Fruit fly (Drosophila melanogaster) whole organism, embryonic: ENCODE data around the gene Cpr5C.

Experiments used
- Ada2b ChIP-seq: fragments of 200-800 bp; sonication (Bioruptor generic); IDR thresholded peaks from 2 replicates; pipeline ENCODE4 v1.3.6; 2022; ENCODE audit warnings: missing biosample characterization, missing genetic modification characterization
- Bdp1 ChIP-seq: fragments of 200-800 bp; sonication (Bioruptor generic); optimal IDR thresholded peaks from 3 replicates; lab custom pipeline; 2016; ENCODE audit warnings: missing biosample characterization, missing genetic modification characterization
- CG13424 ChIP-seq: fragments of 200-800 bp; sonication (Bioruptor generic); optimal IDR thresholded peaks from 2 replicates; lab custom pipeline; 2019; ENCODE audit warnings: missing biosample characterization, mild to moderate bottlenecking, missing genetic modification characterization, moderate library complexity
- CG15011 ChIP-seq: fragments of 200-800 bp; sonication (Bioruptor generic); optimal IDR thresholded peaks from 3 replicates; lab custom pipeline; 2018; ENCODE audit warnings: missing biosample characterization, mild to moderate bottlenecking, missing genetic modification characterization
- CG16863 ChIP-seq: fragments of 200-800 bp; sonication (Bioruptor generic); optimal IDR thresholded peaks from 3 replicates; lab custom pipeline; 2016; ENCODE audit warnings: missing biosample characterization, missing genetic modification characterization
- CG17612 ChIP-seq: fragments of 200-800 bp; sonication (Bioruptor generic); IDR thresholded peaks from 2 replicates; pipeline ENCODE4 v1.3.6; 2022; ENCODE audit warnings: missing biosample characterization, missing genetic modification characterization
- CG2712 ChIP-seq: fragments of 200-800 bp; optimal IDR thresholded peaks from 3 replicates; lab custom pipeline; 2019; ENCODE audit warnings: missing biosample characterization, mild to moderate bottlenecking, missing genetic modification characterization, moderate library complexity
- CG31365 ChIP-seq: fragments of 200-800 bp; sonication (Bioruptor generic); optimal IDR thresholded peaks from 2 replicates; lab custom pipeline; 2018; ENCODE audit warnings: missing biosample characterization, mild to moderate bottlenecking, missing genetic modification characterization
- CG31441 ChIP-seq: fragments of 200-800 bp; sonication (Bioruptor generic); IDR thresholded peaks from 2 replicates; pipeline ENCODE4 v1.3.6; 2022; ENCODE audit warnings: missing biosample characterization, missing genetic modification characterization
- CG3407 ChIP-seq: fragments of 200-800 bp; sonication (Bioruptor generic); optimal IDR thresholded peaks from 2 replicates; lab custom pipeline; 2018; ENCODE audit warnings: missing biosample characterization, mild to moderate bottlenecking, missing genetic modification characterization
- CG3995 ChIP-seq: fragments of 200-800 bp; sonication (Bioruptor generic); optimal IDR thresholded peaks from 3 replicates; lab custom pipeline; 2016; ENCODE audit warnings: missing biosample characterization, missing genetic modification characterization
- CG43689 ChIP-seq: fragments of 200-800 bp; sonication (Bioruptor generic); IDR thresholded peaks from 2 replicates; pipeline ENCODE4 v1.3.6; 2022; ENCODE audit warnings: missing biosample characterization, missing genetic modification characterization
- CG4854 ChIP-seq: fragments of 200-800 bp; sonication (Bioruptor generic); optimal IDR thresholded peaks from 2 replicates; lab custom pipeline; 2016; ENCODE audit warnings: missing biosample characterization, missing genetic modification characterization, inconsistent platforms
- CG7928 ChIP-seq: fragments of 200-800 bp; sonication (Bioruptor generic); optimal IDR thresholded peaks from 2 replicates; lab custom pipeline; 2017; ENCODE audit warnings: missing biosample characterization, mild to moderate bottlenecking, missing genetic modification characterization
- CG8089 ChIP-seq: fragments of 200-800 bp; sonication (Bioruptor generic); optimal IDR thresholded peaks from 3 replicates; lab custom pipeline; 2016; ENCODE audit warnings: missing biosample characterization, missing genetic modification characterization
- CG8290 ChIP-seq, 3 experiments: fragments of 200-800 bp; sonication (Bioruptor generic); optimal IDR thresholded peaks; 2 replicates each; lab custom pipeline; 2016 to 2019; ENCODE audit warnings: missing biosample characterization in 3 of 3, missing genetic modification characterization in 3 of 3, mild to moderate bottlenecking in 2 of 3, moderate library complexity in 1 of 3
- CG8388 ChIP-seq: fragments of 200-800 bp; sonication (Bioruptor generic); optimal IDR thresholded peaks from 2 replicates; lab custom pipeline; 2019; ENCODE audit warnings: missing biosample characterization, mild to moderate bottlenecking, missing genetic modification characterization, moderate library complexity
- CG9609 ChIP-seq: fragments of 200-800 bp; sonication (Bioruptor generic); optimal IDR thresholded peaks from 3 replicates; lab custom pipeline; 2016; ENCODE audit warnings: missing biosample characterization, missing genetic modification characterization
- CG9817 ChIP-seq: fragments of 200-800 bp; sonication (Bioruptor generic); optimal IDR thresholded peaks from 2 replicates; lab custom pipeline; 2018; ENCODE audit warnings: missing biosample characterization, mild to moderate bottlenecking, missing genetic modification characterization, moderate library complexity
- Dref ChIP-seq: fragments of 200-800 bp; sonication (Bioruptor generic); IDR thresholded peaks from 2 replicates; pipeline ENCODE4 v1.3.6; 2022; ENCODE audit warnings: missing biosample characterization, missing genetic modification characterization
- Fer2 ChIP-seq: fragments of 200-800 bp; sonication (Bioruptor generic); optimal IDR thresholded peaks from 2 replicates; lab custom pipeline; 2018; ENCODE audit warnings: missing biosample characterization, mild to moderate bottlenecking, missing genetic modification characterization, moderate library complexity
- Gsc ChIP-seq: fragments of 200-800 bp; sonication (Bioruptor generic); IDR thresholded peaks from 2 replicates; pipeline ENCODE4 v1.3.6; 2022; ENCODE audit warnings: missing biosample characterization, missing genetic modification characterization
- Jarid2 ChIP-seq: fragments of 200-800 bp; sonication (Bioruptor generic); optimal IDR thresholded peaks from 3 replicates; lab custom pipeline; 2017; ENCODE audit warnings: mild to moderate bottlenecking, missing biosample characterization, missing genetic modification reagents, missing genetic modification characterization
- Lpt ChIP-seq: fragments of >200 bp; optimal IDR thresholded peaks from 2 replicates; lab custom pipeline; 2018; ENCODE audit warnings: missing biosample characterization, missing genetic modification characterization
- MBD-R2 ChIP-seq: fragments of 200-800 bp; sonication (Bioruptor generic); IDR thresholded peaks from 2 replicates; pipeline ENCODE4 v1.3.6; 2022; ENCODE audit warnings: missing biosample characterization, missing genetic modification characterization
- NC2β ChIP-seq: fragments of 200-800 bp; sonication (Bioruptor generic); optimal IDR thresholded peaks from 2 replicates; lab custom pipeline; 2016; ENCODE audit warnings: missing biosample characterization, missing genetic modification characterization
- Optix ChIP-seq: fragments of 200-800 bp; sonication (Bioruptor generic); IDR thresholded peaks from 3 replicates; pipeline ENCODE4 v1.3.6; 2022; ENCODE audit warnings: missing biosample characterization, missing genetic modification characterization
- Sry-δ ChIP-seq: fragments of 200-800 bp; sonication (Bioruptor generic); optimal IDR thresholded peaks from 2 replicates; lab custom pipeline; 2016; ENCODE audit warnings: missing biosample characterization, missing genetic modification characterization
- ab ChIP-seq: fragments of 200-800 bp; sonication (Bioruptor generic); optimal IDR thresholded peaks from 2 replicates; lab custom pipeline; 2016; ENCODE audit warnings: missing biosample characterization, missing genetic modification characterization
- ac ChIP-seq: fragments of 200-800 bp; sonication (Bioruptor generic); optimal IDR thresholded peaks from 3 replicates; lab custom pipeline; 2017; ENCODE audit warnings: missing biosample characterization, mild to moderate bottlenecking, missing genetic modification characterization
- ato ChIP-seq: fragments of 200-800 bp; sonication (Bioruptor generic); IDR thresholded peaks from 2 replicates; pipeline ENCODE4 v1.3.6; 2022; ENCODE audit warnings: missing biosample characterization, missing genetic modification characterization; ENCODE audit not compliant: partially characterized antibody
- bab2 ChIP-seq: fragments of 200-800 bp; sonication (Bioruptor generic); optimal IDR thresholded peaks from 2 replicates; lab custom pipeline; 2016; ENCODE audit warnings: missing biosample characterization, missing genetic modification characterization
- br ChIP-seq: fragments of >200 bp; optimal IDR thresholded peaks from 2 replicates; lab custom pipeline; 2017
- cas ChIP-seq: fragments of 200-800 bp; sonication (Bioruptor generic); IDR thresholded peaks from 2 replicates; pipeline ENCODE4 v1.3.6; 2022; ENCODE audit warnings: missing biosample characterization, missing genetic modification characterization
- chm ChIP-seq: fragments of 200-800 bp; sonication (Bioruptor generic); IDR thresholded peaks from 2 replicates; pipeline ENCODE4 v1.3.6; 2022; ENCODE audit warnings: missing biosample characterization, missing genetic modification characterization
- ci ChIP-seq: fragments of 200-800 bp; sonication (Bioruptor generic); IDR thresholded peaks from 3 replicates; pipeline ENCODE4 v1.3.6; 2022; ENCODE audit warnings: missing biosample characterization, missing genetic modification characterization
- crol ChIP-seq: fragments of 200-800 bp; sonication (Bioruptor generic); IDR thresholded peaks from 2 replicates; pipeline ENCODE4 v1.3.6; 2022; ENCODE audit warnings: missing biosample characterization, missing genetic modification characterization
- crp ChIP-seq, 2 experiments: fragments of 200-800 bp; sonication (Bioruptor generic); optimal IDR thresholded peaks; 2 replicates in 1 of 2; 3 replicates in 1 of 2; lab custom pipeline; 2017; ENCODE audit warnings: missing biosample characterization in 2 of 2, missing genetic modification characterization in 2 of 2, mild to moderate bottlenecking in 1 of 2, moderate library complexity in 1 of 2
- gcm2 ChIP-seq: fragments of 200-800 bp; sonication (Bioruptor generic); optimal IDR thresholded peaks from 2 replicates; lab custom pipeline; 2016; ENCODE audit warnings: missing biosample characterization, missing genetic modification characterization
- gfzf ChIP-seq: fragments of 200-800 bp; sonication (Bioruptor generic); optimal IDR thresholded peaks from 2 replicates; lab custom pipeline; 2016; ENCODE audit warnings: missing biosample characterization, mild to moderate bottlenecking, missing genetic modification characterization, moderate library complexity
- gsb ChIP-seq: fragments of 200-800 bp; sonication (Bioruptor generic); IDR thresholded peaks from 2 replicates; pipeline ENCODE4 v1.3.6; 2022; ENCODE audit warnings: missing biosample characterization, missing genetic modification characterization
- ind ChIP-seq: fragments of 200-800 bp; sonication (Bioruptor generic); optimal IDR thresholded peaks from 3 replicates; lab custom pipeline; 2016; ENCODE audit warnings: missing biosample characterization, missing genetic modification characterization
- kah ChIP-seq: fragments of 200-800 bp; sonication (Bioruptor generic); optimal IDR thresholded peaks from 2 replicates; lab custom pipeline; 2018; ENCODE audit warnings: missing biosample characterization, mild to moderate bottlenecking, missing genetic modification characterization
- pfk ChIP-seq: fragments of 200-800 bp; sonication (Bioruptor generic); optimal IDR thresholded peaks from 2 replicates; lab custom pipeline; 2018; ENCODE audit warnings: missing biosample characterization, mild to moderate bottlenecking, missing genetic modification characterization, moderate library complexity
- psq ChIP-seq: fragments of 200-800 bp; sonication (Bioruptor generic); optimal IDR thresholded peaks from 2 replicates; lab custom pipeline; 2017; ENCODE audit warnings: missing biosample characterization, missing genetic modification characterization
- ranshi ChIP-seq: fragments of 200-800 bp; sonication (Bioruptor generic); IDR thresholded peaks from 2 replicates; pipeline ENCODE4 v1.3.6; 2022; ENCODE audit warnings: missing biosample characterization, missing genetic modification characterization
- seq ChIP-seq: fragments of 200-800 bp; sonication (Bioruptor generic); IDR thresholded peaks from 2 replicates; pipeline ENCODE4 v1.3.6; 2022; ENCODE audit warnings: missing biosample characterization, missing genetic modification characterization
- shn ChIP-seq: fragments of 200-800 bp; sonication (Bioruptor generic); optimal IDR thresholded peaks from 3 replicates; lab custom pipeline; 2016; ENCODE audit warnings: missing biosample characterization, missing genetic modification characterization
- tup ChIP-seq: fragments of 200-800 bp; sonication (Bioruptor generic); optimal IDR thresholded peaks from 2 replicates; lab custom pipeline; 2016; ENCODE audit warnings: missing biosample characterization, mild to moderate bottlenecking, missing genetic modification characterization, moderate library complexity

Cpr5C gene

dm6 chrX:5754837-5755828, 49.3 kb upstream of the Cpr5C start, which contains the start of the genes lin-52 and CG15771 (continued):
- TF ChIP-seq CG2712 (tag; lab: Kevin White, UChicago) (peak; percentile 96), CG3995 (peak; percentile 55), gcm2 (GFP tag; lab: Kevin White, UChicago) (peak; percentile 90), ab (GFP tag; lab: Kevin White, UChicago) (peak; percentile 85), kah (GFP tag; lab: Kevin White, UChicago) (peak; percentile 91), gsb (GFP tag; lab: Robert Waterston, UW) (peak; percentile 92), Jarid2 (GFP tag; lab: Kevin White, UChicago) (peak; percentile 58), CG8388 (GFP tag; lab: Kevin White, UChicago) (peak; percentile 100), CG9817 (peak; percentile 95), ind (GFP tag; lab: Kevin White, UChicago) (peak; percentile 92), NC2β (peak; percentile 28), Fer2 (peak; percentile 90), gfzf (peak; percentile 53), CG43689 (GFP tag; lab: Robert Waterston, UW) (peak; percentile 83), CG7928 (GFP tag; lab: Kevin White, UChicago) (peak; percentile 64), CG13424 (tag; lab: Kevin White, UChicago) (peak; percentile 96), Dref (GFP tag; lab: Robert Waterston, UW) (peak; percentile 69), Sry-δ (GFP tag; lab: Kevin White, UChicago) (peak; percentile 74), Optix (peak; percentile 95), ato (GFP tag; lab: Robert Waterston, UW) (0 out of 2 replicates have a peak, but pooled peaks have one; percentile 32), pfk (GFP tag; lab: Kevin White, UChicago) (peak; percentile 89), Gsc (GFP tag; lab: Robert Waterston, UW) (peak; percentile 91), CG3407 (GFP tag; lab: Kevin White, UChicago) (peak; percentile 89), seq (peak; percentile 96), CG15011 (GFP tag; lab: Kevin White, UChicago) (peak; percentile 93), Lpt (GFP tag; lab: Kevin White, UChicago) (no peak), MBD-R2 (peak; percentile 74), ci (GFP tag; lab: Robert Waterston, UW) (peak; percentile 94), crp (GFP tag; optimal IDR thresholded peaks at IDR 0.05; lab: Kevin White, UChicago) (peak in 1 of 2 experiments; percentile 61), shn (GFP tag; lab: Kevin White, UChicago) (peak; percentile 43), crol (GFP tag; lab: Robert Waterston, UW) (peak; percentile 98), Bdp1 (GFP tag; lab: Kevin White, UChicago) (peak; percentile 55), Ada2b (GFP tag; lab: Robert Waterston, UW) (peak; percentile 93), tup (GFP tag; lab: Kevin White, UChicago) (peak; percentile 87), ranshi (GFP tag; lab: Robert Waterston, UW) (peak; percentile 93), CG4854 (GFP tag; lab: Kevin White, UChicago) (peak; percentile 70), psq (peak; percentile 86), CG9609 (peak; percentile 2), CG8089 (GFP tag; lab: Kevin White, UChicago) (peak; percentile 51), br (no peak), chm (peak; percentile 87), cas (GFP tag; lab: Robert Waterston, UW) (peak; percentile 87), ac (GFP tag; lab: Kevin White, UChicago) (peak; percentile 81), bab2 (peak; percentile 67), CG8290 (GFP tag; optimal IDR thresholded peaks at IDR 0.05; lab: Kevin White, UChicago) (peak; percentile 82), CG8290 (tag; optimal IDR thresholded peaks at IDR 0.05; lab: Kevin White, UChicago) (peak; percentile 64 to 69), CG16863 (peak; percentile 79), CG31441 (peak; percentile 95), CG17612 (GFP tag; lab: Robert Waterston, UW) (peak; percentile 76), CG31365 (tag; lab: Kevin White, UChicago) (peak; percentile 73)
